Fruit fly (Drosophila melanogaster): ENCODE data around the gene Nedd4.
A peak's percentile ranks its signal among the peaks of the same experiment; 100 is the strongest.

The Nedd4 gene

dm6 chr3L:17549049-17549876 is 19.4 kb downstream of the Nedd4 start, which contains the start of the genes Jon74E and CG7542 (continued):
- TF ChIP-seq Dp (GFP tag; optimal IDR thresholded peaks at IDR 0.05): no peak
- no peak for TF ChIP-seq CG31365 (tag; optimal IDR thresholded peaks at IDR 0.05)
- TF ChIP-seq Opbp (GFP tag; IDR thresholded peaks at IDR 0.05; ENCODE audit: partially characterized antibody): no peak
- TF ChIP-seq Atf6 (GFP tag; IDR thresholded peaks at IDR 0.05): no peak
- TF ChIP-seq Pdp1 (GFP tag; optimal IDR thresholded peaks at IDR 0.05): no peak
- TF ChIP-seq danr (GFP tag; IDR thresholded peaks at IDR 0.05): no peak
- TF ChIP-seq CG2889 (GFP tag; IDR thresholded peaks at IDR 0.05): no peak
- no peak for TF ChIP-seq Fer2 (tag; optimal IDR thresholded peaks at IDR 0.05)
- no peak for TF ChIP-seq Dref (GFP tag; IDR thresholded peaks at IDR 0.05)
- TF ChIP-seq sens (GFP tag): peak; percentile 20

- TF ChIP-seq zen (tag; optimal IDR thresholded peaks at IDR 0.05): peak; percentile 96
- no peak for TF ChIP-seq Doc3 (GFP tag; IDR thresholded peaks at IDR 0.05; ENCODE audit: partially characterized antibody)
- no peak for TF ChIP-seq Xbp1 (GFP tag; optimal IDR thresholded peaks at IDR 0.05)
- TF ChIP-seq tll (GFP tag; optimal IDR thresholded peaks at IDR 0.05): peak in 1 of 2 experiments; percentile 95
- TF ChIP-seq dm (GFP tag; optimal IDR thresholded peaks at IDR 0.05): no peak
- TF ChIP-seq CG15479 (GFP tag; optimal IDR thresholded peaks at IDR 0.05): peak; percentile 61
- TF ChIP-seq ems (GFP tag; optimal IDR thresholded peaks at IDR 0.05): no peak
- no peak for TF ChIP-seq CG4730 (GFP tag; IDR thresholded peaks at IDR 0.05)
- no peak for TF ChIP-seq nom (GFP tag; optimal IDR thresholded peaks at IDR 0.05)
- no peak for TF ChIP-seq Dip3 (GFP tag; optimal IDR thresholded peaks at IDR 0.05)
- TF ChIP-seq abd-A (tag; optimal IDR thresholded peaks at IDR 0.05): no peak
- TF ChIP-seq cad (GFP tag; optimal IDR thresholded peaks at IDR 0.05): peak; percentile 67
- TF ChIP-seq CG9609 (GFP tag; optimal IDR thresholded peaks at IDR 0.05): no peak
Measured at dm6 chr3L:17555794-17556193, 25.9 kb downstream of the Nedd4 start.

- TF ChIP-seq CG1024 (GFP tag; IDR thresholded peaks at IDR 0.05) (no peak), Scr (GFP tag; IDR thresholded peaks at IDR 0.05; ENCODE audit: partially characterized antibody) (peak; percentile 88), bowl (GFP tag; IDR thresholded peaks at IDR 0.05) (no peak), CG9817 (tag; optimal IDR thresholded peaks at IDR 0.05) (no peak), Dfd (GFP tag; optimal IDR thresholded peaks at IDR 0.05) (no peak), dati (GFP tag; IDR thresholded peaks at IDR 0.05) (no peak), luna (GFP tag; optimal IDR thresholded peaks at IDR 0.05) (no peak), tgo (GFP tag; IDR thresholded peaks at IDR 0.05) (no peak), MTF-1 (GFP tag; optimal IDR thresholded peaks at IDR 0.05; ENCODE audit: borderline replicate concordance) (peak; percentile 9), CG15011 (GFP tag; optimal IDR thresholded peaks at IDR 0.05) (no peak), da (GFP tag; optimal IDR thresholded peaks at IDR 0.05) (no peak), CG8089 (GFP tag; optimal IDR thresholded peaks at IDR 0.05) (no peak), CG6813 (GFP tag; optimal IDR thresholded peaks at IDR 0.05) (no peak), CG12659 (GFP tag; optimal IDR thresholded peaks at IDR 0.05) (peak; percentile 94), CG8281 (tag; optimal IDR thresholded peaks at IDR 0.05) (no peak), Side (GFP tag; optimal IDR thresholded peaks at IDR 0.05) (peak; percentile 13), CG12769 (tag; optimal IDR thresholded peaks at IDR 0.05) (peak; percentile 16), BtbVII (GFP tag; optimal IDR thresholded peaks at IDR 0.05) (peak; percentile 62), CG15696 (tag; optimal IDR thresholded peaks at IDR 0.05) (peak; percentile 9), Camta (GFP tag; optimal IDR thresholded peaks at IDR 0.05) (peak; percentile 3), Gsc (GFP tag; IDR thresholded peaks at IDR 0.05) (no peak), Atf3 (GFP tag; optimal IDR thresholded peaks at IDR 0.05) (no peak), lilli (GFP tag; optimal IDR thresholded peaks at IDR 0.05) (no peak), esg (GFP tag; conservative IDR thresholded peaks at IDR 0.05) (no peak)
Measured at dm6 chr3L:17557215-17557904, 27.5 kb downstream of the Nedd4 start, which contains the start of gene CycT. Gene CycT (minus strand): TSS chr3L:17557788.
